Fruit fly (Drosophila melanogaster) whole organism, embryonic: Measurements from ENCODE around the gene CG18765.

Source experiments
- Ada2b ChIP-seq: fragments of 200-800 bp; sonication (Bioruptor generic); IDR thresholded peaks from 2 replicates; pipeline ENCODE4 v1.3.6; 2022; ENCODE audit warnings: missing biosample characterization, missing genetic modification characterization
- Atf-2 ChIP-seq: fragments of 200-800 bp; sonication (Bioruptor generic); optimal IDR thresholded peaks from 2 replicates; lab custom pipeline; 2016; ENCODE audit warnings: missing biosample characterization, missing genetic modification characterization
- Blimp-1 ChIP-seq: fragments of 200-800 bp; sonication (Bioruptor generic); optimal IDR thresholded peaks from 3 replicates; lab custom pipeline; 2018; ENCODE audit warnings: missing biosample characterization, missing genetic modification characterization, mild to moderate bottlenecking, moderate library complexity, missing genetic modification reagents
- CG10274 ChIP-seq: fragments of 200-800 bp; sonication (Bioruptor generic); optimal IDR thresholded peaks from 3 replicates; lab custom pipeline; 2017; ENCODE audit warnings: missing biosample characterization, mild to moderate bottlenecking, missing genetic modification characterization
- CG11093 ChIP-seq: fragments of 200-800 bp; sonication (Bioruptor generic); IDR thresholded peaks from 3 replicates; pipeline ENCODE4 v1.3.6; 2022; ENCODE audit warnings: missing biosample characterization, missing genetic modification characterization
- CG11695 ChIP-seq: fragments of 200-800 bp; sonication (Bioruptor generic); IDR thresholded peaks from 3 replicates; pipeline ENCODE4 v1.3.6; 2022; ENCODE audit warnings: missing biosample characterization, missing genetic modification characterization
- CG12155 ChIP-seq: fragments of 200-800 bp; sonication (Bioruptor generic); optimal IDR thresholded peaks from 3 replicates; lab custom pipeline; 2016; ENCODE audit warnings: missing biosample characterization, missing genetic modification characterization
- CG13775 ChIP-seq: fragments of 200-800 bp; sonication (Bioruptor generic); optimal IDR thresholded peaks from 3 replicates; lab custom pipeline; 2017; ENCODE audit warnings: missing biosample characterization, mild to moderate bottlenecking, missing genetic modification characterization
- CG15011 ChIP-seq: fragments of 200-800 bp; sonication (Bioruptor generic); optimal IDR thresholded peaks from 3 replicates; lab custom pipeline; 2018; ENCODE audit warnings: missing biosample characterization, mild to moderate bottlenecking, missing genetic modification characterization
- CG15479 ChIP-seq: fragments of 200-800 bp; sonication (Bioruptor generic); optimal IDR thresholded peaks from 3 replicates; lab custom pipeline; 2019; ENCODE audit warnings: missing biosample characterization, mild to moderate bottlenecking, missing genetic modification characterization, moderate library complexity
- CG1647 ChIP-seq: fragments of 200-800 bp; sonication (Bioruptor generic); optimal IDR thresholded peaks from 3 replicates; lab custom pipeline; 2016; ENCODE audit warnings: missing biosample characterization, missing genetic modification characterization
- CG17568 ChIP-seq: fragments of 200-800 bp; sonication (Bioruptor generic); optimal IDR thresholded peaks from 2 replicates; lab custom pipeline; 2018; ENCODE audit warnings: missing biosample characterization, mild to moderate bottlenecking, missing genetic modification characterization, moderate library complexity
- CG18619 ChIP-seq: fragments of 200-800 bp; sonication (Bioruptor generic); optimal IDR thresholded peaks from 3 replicates; lab custom pipeline; 2017; ENCODE audit warnings: missing biosample characterization, mild to moderate bottlenecking, missing genetic modification characterization
- CG2129 ChIP-seq: fragments of 200-800 bp; sonication (Bioruptor generic); IDR thresholded peaks from 2 replicates; pipeline ENCODE4 v1.3.6; 2022; ENCODE audit warnings: missing biosample characterization, missing genetic modification characterization; ENCODE audit not compliant: partially characterized antibody
- CG2712 ChIP-seq: fragments of 200-800 bp; optimal IDR thresholded peaks from 3 replicates; lab custom pipeline; 2019; ENCODE audit warnings: missing biosample characterization, mild to moderate bottlenecking, missing genetic modification characterization, moderate library complexity
- CG34224 ChIP-seq: fragments of 200-800 bp; sonication (Bioruptor generic); IDR thresholded peaks from 3 replicates; pipeline ENCODE4 v1.3.6; 2022; ENCODE audit warnings: missing biosample characterization, missing genetic modification characterization; ENCODE audit not compliant: partially characterized antibody
- CG6683 ChIP-seq: fragments of 200-800 bp; sonication (Bioruptor generic); optimal IDR thresholded peaks from 2 replicates; lab custom pipeline; 2017; ENCODE audit warnings: missing biosample characterization, mild to moderate bottlenecking, missing genetic modification characterization, missing genetic modification reagents
- CG6689 ChIP-seq: fragments of 200-800 bp; sonication (Bioruptor generic); IDR thresholded peaks from 2 replicates; pipeline ENCODE4 v1.3.6; 2022; ENCODE audit warnings: missing biosample characterization, missing genetic modification characterization
- CG8281 ChIP-seq: fragments of 200-800 bp; sonication (Bioruptor generic); optimal IDR thresholded peaks from 2 replicates; lab custom pipeline; 2018; ENCODE audit warnings: missing biosample characterization, mild to moderate bottlenecking, missing genetic modification characterization, moderate library complexity
- CG9437 ChIP-seq: fragments of 200-800 bp; sonication (Bioruptor generic); optimal IDR thresholded peaks from 2 replicates; lab custom pipeline; 2018; ENCODE audit warnings: missing biosample characterization, mild to moderate bottlenecking, missing genetic modification characterization
- D19A ChIP-seq: fragments of 200-800 bp; optimal IDR thresholded peaks from 3 replicates; lab custom pipeline; 2019; ENCODE audit warnings: missing biosample characterization, mild to moderate bottlenecking, missing genetic modification characterization, moderate library complexity
- Deaf1 ChIP-seq: fragments of 200-800 bp; optimal IDR thresholded peaks from 3 replicates; lab custom pipeline; 2019; ENCODE audit warnings: missing biosample characterization, mild to moderate bottlenecking, missing genetic modification characterization, moderate library complexity
- Dp ChIP-seq: fragments of 200-800 bp; sonication (Bioruptor generic); optimal IDR thresholded peaks from 2 replicates; lab custom pipeline; 2018; ENCODE audit warnings: missing biosample characterization, mild to moderate bottlenecking, missing genetic modification characterization, moderate library complexity
- Fer3 ChIP-seq: fragments of 200-800 bp; sonication (Bioruptor generic); optimal IDR thresholded peaks from 2 replicates; lab custom pipeline; 2018; ENCODE audit warnings: missing biosample characterization, mild to moderate bottlenecking, missing genetic modification characterization, moderate library complexity
- Nf-YB ChIP-seq: fragments of 200-800 bp; sonication (Bioruptor generic); optimal IDR thresholded peaks from 3 replicates; lab custom pipeline; 2019; ENCODE audit warnings: missing biosample characterization, mild to moderate bottlenecking, missing genetic modification characterization, moderate library complexity
- Optix ChIP-seq: fragments of 200-800 bp; sonication (Bioruptor generic); IDR thresholded peaks from 3 replicates; pipeline ENCODE4 v1.3.6; 2022; ENCODE audit warnings: missing biosample characterization, missing genetic modification characterization
- Ptx1 ChIP-seq: fragments of 200-800 bp; sonication (Bioruptor generic); IDR thresholded peaks from 2 replicates; pipeline ENCODE4 v1.3.6; 2022; ENCODE audit warnings: missing biosample characterization, missing genetic modification characterization
- Sry-δ ChIP-seq: fragments of 200-800 bp; sonication (Bioruptor generic); optimal IDR thresholded peaks from 2 replicates; lab custom pipeline; 2016; ENCODE audit warnings: missing biosample characterization, missing genetic modification characterization
- Xbp1 ChIP-seq: fragments of 200-800 bp; sonication (Bioruptor generic); optimal IDR thresholded peaks from 3 replicates; lab custom pipeline; 2016; ENCODE audit warnings: missing biosample characterization, mild to moderate bottlenecking, missing genetic modification characterization
- ato ChIP-seq: fragments of 200-800 bp; sonication (Bioruptor generic); IDR thresholded peaks from 2 replicates; pipeline ENCODE4 v1.3.6; 2022; ENCODE audit warnings: missing biosample characterization, missing genetic modification characterization; ENCODE audit not compliant: partially characterized antibody
- dan ChIP-seq: fragments of 200-800 bp; sonication (Bioruptor generic); IDR thresholded peaks from 2 replicates; pipeline ENCODE4 v1.3.6; 2022; ENCODE audit warnings: missing biosample characterization, missing genetic modification characterization
- dati ChIP-seq: fragments of 200-800 bp; sonication (Bioruptor generic); IDR thresholded peaks from 2 replicates; pipeline ENCODE4 v1.3.6; 2022; ENCODE audit warnings: missing biosample characterization, missing genetic modification characterization
- disco-r ChIP-seq: fragments of 200-800 bp; sonication (Bioruptor generic); optimal IDR thresholded peaks from 2 replicates; lab custom pipeline; 2016; ENCODE audit warnings: missing biosample characterization, missing genetic modification characterization
- dysf ChIP-seq: fragments of 200-800 bp; sonication (Bioruptor generic); IDR thresholded peaks from 3 replicates; pipeline ENCODE4 v1.3.6; 2022; ENCODE audit warnings: missing biosample characterization, missing genetic modification characterization
- ewg ChIP-seq: fragments of 200-800 bp; sonication (Bioruptor generic); optimal IDR thresholded peaks from 3 replicates; lab custom pipeline; 2017; ENCODE audit warnings: mild to moderate bottlenecking, missing biosample characterization, missing genetic modification reagents, missing genetic modification characterization
- eyg ChIP-seq: fragments of 200-800 bp; sonication (Bioruptor generic); optimal IDR thresholded peaks from 3 replicates; lab custom pipeline; 2016; ENCODE audit warnings: missing biosample characterization, missing genetic modification characterization
- fu2 ChIP-seq: fragments of 200-800 bp; sonication (Bioruptor generic); optimal IDR thresholded peaks from 2 replicates; lab custom pipeline; 2016; ENCODE audit warnings: missing biosample characterization, missing genetic modification characterization
- gem ChIP-seq: fragments of 200-800 bp; sonication (Bioruptor generic); optimal IDR thresholded peaks from 2 replicates; lab custom pipeline; 2019; ENCODE audit warnings: missing biosample characterization, mild to moderate bottlenecking, missing genetic modification characterization, moderate library complexity
- hbn ChIP-seq: fragments of 200-800 bp; sonication (Bioruptor generic); IDR thresholded peaks from 2 replicates; pipeline ENCODE4 v1.3.6; 2022; ENCODE audit warnings: missing biosample characterization, missing genetic modification characterization; ENCODE audit not compliant: partially characterized antibody
- ind ChIP-seq: fragments of 200-800 bp; sonication (Bioruptor generic); optimal IDR thresholded peaks from 3 replicates; lab custom pipeline; 2016; ENCODE audit warnings: missing biosample characterization, missing genetic modification characterization
- jigr1 ChIP-seq: fragments of 200-800 bp; sonication (Bioruptor generic); IDR thresholded peaks from 3 replicates; pipeline ENCODE4 v1.3.6; 2022; ENCODE audit warnings: missing biosample characterization, missing genetic modification characterization
- pan ChIP-seq, 4 experiments: fragments of >200 bp in 3 of 4; fragments of 200-800 bp in 1 of 4; sonication (Bioruptor generic) in 1 of 4; optimal IDR thresholded peaks in 3 of 4; IDR thresholded peaks in 1 of 4; 2 replicates each; pipeline versions ENCODE4 v1.3.6 to Lab custom; 2017 to 2022; ENCODE audit warnings: missing biosample characterization in 2 of 4, missing genetic modification characterization in 2 of 4, mixed read lengths in 1 of 4
- pho ChIP-seq: fragments of 200-800 bp; sonication (Bioruptor generic); optimal IDR thresholded peaks from 2 replicates; lab custom pipeline; 2016; ENCODE audit warnings: missing biosample characterization, missing genetic modification characterization
- salm ChIP-seq: fragments of 200-800 bp; sonication (Bioruptor generic); optimal IDR thresholded peaks from 2 replicates; lab custom pipeline; 2018; ENCODE audit warnings: missing biosample characterization, mild to moderate bottlenecking, missing genetic modification characterization
- sim ChIP-seq: fragments of 200-800 bp; sonication (Bioruptor generic); IDR thresholded peaks from 2 replicates; pipeline ENCODE4 v1.3.6; 2022; ENCODE audit warnings: missing biosample characterization, missing genetic modification characterization
- sima ChIP-seq: fragments of 200-800 bp; sonication (Bioruptor generic); optimal IDR thresholded peaks from 2 replicates; lab custom pipeline; 2016; ENCODE audit warnings: missing biosample characterization, missing genetic modification characterization
- trh ChIP-seq: fragments of 200-800 bp; sonication (Bioruptor generic); optimal IDR thresholded peaks from 2 replicates; lab custom pipeline; 2016; ENCODE audit warnings: missing biosample characterization, missing genetic modification characterization
- ttk ChIP-seq: fragments of 200-800 bp; sonication (Bioruptor generic); IDR thresholded peaks from 2 replicates; pipeline ENCODE4 v2.1.2; 2022; ENCODE audit warnings: missing biosample characterization, missing genetic modification characterization
- vvl ChIP-seq: fragments of 200-800 bp; sonication (Bioruptor generic); IDR thresholded peaks from 2 replicates; pipeline ENCODE4 v1.3.6; 2022; ENCODE audit warnings: missing biosample characterization, missing genetic modification characterization
- wek ChIP-seq: fragments of 200-800 bp; sonication (Bioruptor generic); optimal IDR thresholded peaks from 3 replicates; lab custom pipeline; 2018; ENCODE audit warnings: missing biosample characterization, mild to moderate bottlenecking, missing genetic modification characterization, moderate library complexity

Gene CG18765

dm6 chr3R:11649449-11649848, 42.1 kb downstream of the CG18765 start (continued):
- TF ChIP-seq disco-r (peak; percentile 94), CG6683 (GFP tag; lab: Kevin White, UChicago) (peak; percentile 80), CG18619 (GFP tag; lab: Kevin White, UChicago) (peak; percentile 94), eyg (GFP tag; lab: Kevin White, UChicago) (peak; percentile 96), ttk (GFP tag; lab: Robert Waterston, UW) (peak; percentile 96), dati (GFP tag; lab: Robert Waterston, UW) (peak; percentile 95), ind (GFP tag; lab: Kevin White, UChicago) (peak; percentile 98), CG8281 (tag; lab: Kevin White, UChicago) (peak; percentile 81), wek (peak; percentile 84), jigr1 (GFP tag; lab: Robert Waterston, UW) (peak; percentile 85), CG17568 (GFP tag; lab: Kevin White, UChicago) (peak; percentile 93), Ada2b (peak; percentile 98), CG1647 (GFP tag; lab: Kevin White, UChicago) (peak; percentile 96), Sry-δ (GFP tag; lab: Kevin White, UChicago) (peak; percentile 71), Xbp1 (peak; percentile 98), salm (peak; percentile 86), sim (GFP tag; lab: Robert Waterston, UW) (peak; percentile 89), Ptx1 (peak; percentile 97), Optix (GFP tag; lab: Robert Waterston, UW) (peak; percentile 95), ato (GFP tag; lab: Robert Waterston, UW) (no peak), vvl (GFP tag; lab: Robert Waterston, UW) (peak; percentile 99), CG6689 (GFP tag; lab: Robert Waterston, UW) (peak; percentile 95), CG12155 (peak; percentile 96), CG34224 (GFP tag; lab: Robert Waterston, UW) (0 out of 3 replicates have a peak, but pooled peaks have one; percentile 16), ewg (peak; percentile 83), pan (optimal IDR thresholded peaks at IDR 0.05; lab: Kevin White, UChicago) (no peak), pan (GFP tag; optimal IDR thresholded peaks at IDR 0.05 in 1 of 2, IDR thresholded peaks at IDR 0.05 in 1 of 2) (peak in 1 of 2 experiments; percentile 99), Blimp-1 (GFP tag; lab: Kevin White, UChicago) (peak; percentile 86), Fer3 (tag; lab: Kevin White, UChicago) (peak; percentile 97), pho (peak; percentile 97), CG2129 (GFP tag; lab: Robert Waterston, UW) (no peak), dan (GFP tag; lab: Robert Waterston, UW) (peak; percentile 68), hbn (GFP tag; lab: Robert Waterston, UW) (no peak), Deaf1 (tag; lab: Kevin White, UChicago) (peak; percentile 51), fu2 (GFP tag; lab: Kevin White, UChicago) (peak; percentile 97), CG9437 (peak; percentile 85), Nf-YB (peak; percentile 71), CG11695 (GFP tag; lab: Robert Waterston, UW) (peak; percentile 94), D19A (tag; lab: Kevin White, UChicago) (peak; percentile 83), CG15479 (GFP tag; lab: Kevin White, UChicago) (no peak), CG15011 (GFP tag; lab: Kevin White, UChicago) (peak; percentile 91), CG11093 (GFP tag; lab: Robert Waterston, UW) (peak; percentile 95), gem (tag; lab: Kevin White, UChicago) (peak; percentile 96), Dp (GFP tag; lab: Kevin White, UChicago) (peak; percentile 17), CG2712 (tag; lab: Kevin White, UChicago) (peak; percentile 89), CG10274 (GFP tag; lab: Kevin White, UChicago) (peak; percentile 85), dysf (peak; percentile 98), sima (GFP tag; lab: Kevin White, UChicago) (peak; percentile 84), CG13775 (GFP tag; lab: Kevin White, UChicago) (peak; percentile 92), trh (peak; percentile 88), Atf-2 (GFP tag; lab: Kevin White, UChicago) (peak; percentile 96)
